Fruit fly (Drosophila melanogaster) ovary, adult (tissue): ENCODE results near the gene CG1246.

ENCODE experiments used
- CG17801 ChIP-seq: fragments of 200-800 bp; optimal IDR thresholded peaks from 2 replicates; lab custom pipeline; 2019; ENCODE audit warnings: missing biosample characterization, mild to moderate bottlenecking, missing genetic modification characterization, moderate library complexity; ENCODE audit not compliant: partially characterized antibody

Gene CG1246

DNA sequence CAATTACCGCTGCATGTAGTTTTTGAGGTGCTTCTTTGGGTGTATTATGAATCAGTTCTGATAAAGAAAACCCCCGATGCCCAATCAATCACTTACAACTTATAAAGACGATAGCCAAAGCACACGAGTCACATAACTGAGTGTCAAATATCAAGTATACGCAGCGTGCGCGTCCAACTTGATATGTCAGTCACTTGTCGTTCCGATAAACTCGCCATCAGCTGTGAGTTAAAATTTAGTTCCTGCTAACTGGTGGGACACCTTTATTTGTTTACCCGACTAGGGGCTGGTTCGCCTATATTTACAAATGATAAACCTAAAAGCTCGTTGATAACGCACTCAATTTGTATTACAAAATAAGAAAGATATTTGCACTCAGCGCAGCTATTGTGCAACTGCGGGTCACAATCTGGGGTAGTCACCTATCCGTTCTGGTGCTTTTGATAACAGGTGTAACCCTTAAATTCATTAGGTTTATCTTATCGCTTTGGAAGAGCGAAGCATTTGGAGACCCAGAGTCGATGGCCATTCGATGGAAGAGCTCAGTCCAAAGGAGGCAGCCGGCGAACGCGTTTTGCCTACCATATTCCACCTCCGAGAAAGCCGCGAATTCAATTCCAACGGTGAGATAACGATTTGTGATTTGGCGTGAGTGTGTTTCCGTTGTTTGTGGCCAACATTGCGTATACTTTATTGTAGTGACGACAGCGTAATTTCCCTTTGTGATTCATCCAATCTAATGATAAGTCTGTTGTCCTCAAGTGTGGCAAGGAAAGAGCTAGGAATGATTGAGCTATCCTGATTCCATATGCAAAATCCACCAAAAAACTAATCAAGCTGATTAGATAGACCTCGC is at the start of gene CG1246:
CG1246 (plus strand) TSS at position 526 of the 856 bp plus-strand sequence.
- TF ChIP-seq CG17801 (GFP tag; lab: Kevin White, UChicago), result no peak

DNA sequence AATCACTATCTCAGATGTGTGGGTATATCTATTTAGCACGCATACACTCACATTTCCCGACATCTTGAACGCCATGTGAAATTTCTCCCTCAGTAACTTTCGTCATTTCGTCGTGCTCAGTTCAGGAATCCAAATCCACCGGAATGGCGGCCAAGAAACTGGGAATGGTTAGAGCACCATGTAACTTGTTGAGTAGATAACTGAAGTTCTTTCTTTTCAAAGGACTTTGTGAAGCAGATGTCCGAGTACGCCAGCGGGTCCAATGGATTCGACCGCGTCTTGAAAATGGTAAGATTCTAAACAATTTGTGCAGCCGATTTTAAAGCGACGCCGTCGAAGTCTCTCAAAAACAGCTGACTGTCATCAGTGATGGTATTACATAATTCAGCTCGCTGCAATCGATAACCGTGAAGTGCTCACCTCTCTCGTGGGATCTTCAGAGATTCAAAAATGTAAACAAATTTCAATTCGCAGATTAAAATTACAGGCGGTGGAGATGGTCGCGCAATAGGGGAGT is 48.6 kb upstream of the CG1246 start, which contains the start of the genes CG16985 and CG12182:
CG16985 (plus strand) TSS at position 84 of the 517 bp plus-strand sequence.
CG12182 (minus strand) TSS at position 366 of the 517 bp plus-strand sequence.
- peak; percentile 15 for TF ChIP-seq CG17801 (GFP tag; lab: Kevin White, UChicago)

DNA sequence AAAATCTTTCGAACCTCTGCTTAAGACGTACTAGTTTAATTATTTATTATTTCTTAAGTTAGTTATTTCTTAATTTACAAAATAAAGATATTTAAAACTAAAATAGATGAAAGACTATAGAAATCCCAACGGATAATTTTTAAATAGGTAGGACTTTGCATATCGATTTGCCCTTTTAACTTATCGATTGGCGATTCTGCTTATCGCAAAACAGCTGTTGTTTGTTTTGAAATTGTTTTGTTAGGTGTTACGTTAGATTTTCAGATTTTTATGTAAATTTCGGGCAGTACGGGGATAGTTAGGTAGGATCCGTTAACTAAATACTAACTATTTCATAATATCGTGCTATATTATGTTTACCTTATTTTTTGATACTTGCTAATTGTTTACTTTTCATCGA is 47.7 kb upstream of the CG1246 start, which contains the start of gene CG16986:
CG16986 (plus strand) TSS at position 188 of the 400 bp plus-strand sequence.
- no peak for TF ChIP-seq CG17801 (GFP tag; lab: Kevin White, UChicago)

DNA sequence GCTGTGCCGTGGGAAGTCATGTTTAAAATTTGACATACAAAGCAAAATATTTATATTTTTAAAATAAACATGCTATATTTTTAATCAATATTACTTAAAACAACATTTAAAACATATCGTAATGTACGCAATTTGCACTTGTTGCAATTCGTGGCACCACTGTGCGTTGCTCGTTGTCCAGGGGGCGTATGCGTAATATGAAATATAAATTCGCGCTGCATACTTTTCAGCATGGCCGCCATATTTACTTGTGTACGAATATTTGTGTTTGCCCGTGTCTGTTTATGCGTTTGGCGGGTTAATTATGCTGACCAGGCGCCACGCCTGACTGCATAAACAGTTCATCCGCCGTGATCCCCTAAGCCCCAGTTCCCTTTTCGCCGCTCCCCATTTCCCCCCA is 39.0 kb upstream of the CG1246 start:
- TF ChIP-seq CG17801 (GFP tag; lab: Kevin White, UChicago), result no peak

DNA sequence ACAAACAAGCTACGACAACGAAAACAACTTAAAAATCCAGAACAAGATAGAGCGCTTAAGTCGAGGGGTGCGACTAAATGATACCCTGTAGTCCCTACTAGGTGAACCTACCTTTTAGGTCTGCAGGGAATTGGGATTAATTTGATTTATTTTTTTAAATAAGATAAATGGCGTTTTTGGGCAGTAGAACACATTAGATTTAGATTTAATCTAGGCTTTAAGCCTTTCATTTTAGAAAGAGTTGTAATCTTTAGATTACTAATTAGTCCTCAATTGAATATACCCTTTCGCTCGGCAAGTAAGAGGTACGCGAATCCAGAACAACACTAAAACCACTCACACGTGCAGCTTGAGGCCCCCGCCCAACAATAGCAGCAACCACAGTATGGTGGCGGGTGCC is 33.6 kb upstream of the CG1246 start:
- no peak for TF ChIP-seq CG17801 (GFP tag; lab: Kevin White, UChicago)

DNA sequence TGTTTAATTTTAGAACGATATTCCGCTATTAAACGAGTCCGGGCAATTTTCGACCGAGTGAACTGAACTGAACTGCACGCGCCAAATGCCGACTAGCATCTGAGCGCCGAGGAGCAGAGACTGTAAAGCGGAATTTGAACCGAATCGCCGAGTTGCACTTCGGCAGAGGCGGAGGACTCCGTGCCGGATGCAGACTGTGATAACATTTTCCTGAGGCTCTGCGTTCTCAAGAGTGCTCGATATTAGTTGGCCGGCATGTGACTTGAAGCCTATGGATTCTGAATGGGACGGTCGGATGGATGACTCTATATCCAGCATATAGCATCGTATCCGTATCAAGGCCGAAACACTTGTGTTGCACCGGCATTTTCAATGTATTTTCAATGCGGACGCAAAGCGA is 17.9 kb upstream of the CG1246 start, which contains the start of gene Pxn:
Pxn (minus strand) TSS at position 101 of the 400 bp plus-strand sequence.
- no peak for TF ChIP-seq CG17801 (GFP tag; lab: Kevin White, UChicago)

DNA sequence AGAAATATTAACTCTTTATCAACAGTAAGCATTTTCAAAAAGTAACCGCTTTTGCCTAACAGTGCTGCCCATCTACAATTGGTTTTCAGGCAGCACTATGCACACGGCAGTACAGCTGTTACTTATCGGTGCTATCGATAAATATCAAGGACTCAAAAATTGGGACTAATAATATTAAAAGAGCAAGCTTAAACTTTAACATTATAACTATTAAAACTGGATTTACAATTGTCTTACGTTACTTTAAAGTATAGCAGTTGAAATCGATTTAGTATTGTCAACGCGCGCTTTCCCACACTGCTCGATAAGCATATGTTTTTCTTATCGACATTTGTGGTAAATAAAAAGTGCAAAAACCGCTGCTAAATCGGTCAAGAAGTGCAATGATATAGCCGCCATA is 16.4 kb upstream of the CG1246 start, which contains the start of the genes CG42245 and MEP-1:
CG42245 (plus strand) TSS at position 310 of the 400 bp plus-strand sequence.
MEP-1 (plus strand) TSS at position 310 of the 400 bp plus-strand sequence.
- TF ChIP-seq CG17801 (GFP tag; lab: Kevin White, UChicago), result peak; percentile 71

DNA sequence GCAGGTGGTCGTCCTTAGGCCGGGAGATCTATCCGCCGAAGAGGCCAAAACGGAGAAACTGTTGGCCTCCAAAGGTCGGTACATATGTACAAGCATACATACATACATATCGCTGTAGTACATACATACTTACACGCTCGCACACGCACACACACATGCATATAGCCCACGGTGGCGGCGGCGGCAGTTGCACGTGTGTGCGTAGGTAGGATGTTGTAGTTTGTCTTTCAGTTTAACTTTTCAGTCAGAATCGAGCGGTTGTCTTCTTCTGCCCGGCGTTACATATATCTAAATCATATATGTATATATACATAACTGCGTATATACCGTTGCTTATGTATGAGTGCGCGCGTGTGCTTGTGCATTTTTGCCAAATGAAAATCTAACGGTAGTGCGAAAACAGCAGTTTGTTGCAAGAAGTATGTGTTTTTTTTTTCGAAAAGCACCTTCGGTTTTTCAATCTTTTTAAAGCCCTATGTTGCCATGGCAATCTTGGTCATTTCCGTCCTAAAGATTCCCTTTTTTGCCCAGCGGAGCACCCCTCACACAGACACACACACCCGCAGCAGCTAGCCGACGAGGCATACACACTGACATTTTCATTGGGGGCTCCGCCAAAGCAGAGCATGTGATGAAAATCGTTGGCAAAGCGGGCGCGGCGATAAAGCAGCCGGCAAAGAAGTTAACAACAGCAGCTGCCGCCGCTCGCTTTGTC is 15.6 kb upstream of the CG1246 start:
- TF ChIP-seq CG17801 (GFP tag; lab: Kevin White, UChicago), result no peak

DNA sequence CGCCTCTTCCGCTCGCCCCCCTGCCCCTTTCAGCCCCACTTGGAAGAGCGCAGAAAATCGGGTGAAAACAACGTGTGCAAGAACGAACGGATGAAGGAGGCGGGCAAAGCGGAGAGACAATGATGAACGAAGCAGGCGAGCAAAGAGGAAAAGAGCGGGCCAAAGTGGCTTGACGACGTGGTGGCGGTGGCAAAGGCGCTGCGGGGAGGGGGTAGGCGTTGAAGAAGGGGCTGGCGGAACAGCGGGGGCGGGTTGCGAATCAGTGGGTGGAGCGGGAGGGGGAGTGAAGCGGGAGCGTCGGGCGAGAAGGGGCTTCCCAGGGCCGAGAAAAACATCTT is 15.1 kb upstream of the CG1246 start:
- peak; percentile 14 for TF ChIP-seq CG17801 (GFP tag; lab: Kevin White, UChicago)

DNA sequence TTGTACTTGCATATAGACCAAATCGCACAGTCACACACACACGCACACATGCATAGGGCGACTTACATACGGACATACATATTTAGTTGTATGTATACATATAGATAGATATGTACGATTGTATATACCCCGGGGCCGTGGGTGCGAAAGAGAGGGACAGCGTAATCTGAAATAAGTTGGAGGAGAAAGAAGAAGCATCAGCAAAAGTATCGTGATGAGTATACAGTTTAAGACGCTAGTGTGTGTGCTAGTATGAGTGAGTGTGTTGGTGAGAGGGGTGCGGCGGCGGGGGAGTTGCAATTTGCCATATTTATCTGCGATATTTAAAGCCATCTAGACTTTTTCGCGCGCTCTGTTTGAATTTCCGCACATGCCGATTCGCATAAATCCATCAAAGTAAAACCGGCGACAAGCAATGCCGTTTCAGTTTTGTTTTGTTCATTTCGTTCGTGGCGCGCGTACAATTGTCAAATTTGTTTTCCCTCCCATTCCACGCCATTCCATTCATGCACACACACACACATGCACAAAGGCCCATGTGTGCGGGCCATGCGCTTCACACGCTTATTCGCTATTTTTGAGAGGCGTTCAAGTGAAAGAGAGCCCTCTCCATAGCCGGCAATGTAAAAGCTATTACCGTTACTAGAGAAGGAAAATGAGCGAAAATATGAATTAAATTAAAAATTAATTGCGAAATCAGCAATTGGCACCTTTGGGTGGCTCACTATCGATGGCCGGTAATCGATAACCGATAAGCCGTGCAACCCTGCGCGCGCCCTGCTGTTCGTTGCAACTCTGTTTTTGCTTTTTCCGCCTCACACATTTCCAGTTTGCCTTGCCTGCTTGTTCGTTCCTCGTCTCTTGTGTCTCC is 12.7 kb upstream of the CG1246 start:
- peak; percentile 88 for TF ChIP-seq CG17801 (GFP tag; lab: Kevin White, UChicago)

DNA sequence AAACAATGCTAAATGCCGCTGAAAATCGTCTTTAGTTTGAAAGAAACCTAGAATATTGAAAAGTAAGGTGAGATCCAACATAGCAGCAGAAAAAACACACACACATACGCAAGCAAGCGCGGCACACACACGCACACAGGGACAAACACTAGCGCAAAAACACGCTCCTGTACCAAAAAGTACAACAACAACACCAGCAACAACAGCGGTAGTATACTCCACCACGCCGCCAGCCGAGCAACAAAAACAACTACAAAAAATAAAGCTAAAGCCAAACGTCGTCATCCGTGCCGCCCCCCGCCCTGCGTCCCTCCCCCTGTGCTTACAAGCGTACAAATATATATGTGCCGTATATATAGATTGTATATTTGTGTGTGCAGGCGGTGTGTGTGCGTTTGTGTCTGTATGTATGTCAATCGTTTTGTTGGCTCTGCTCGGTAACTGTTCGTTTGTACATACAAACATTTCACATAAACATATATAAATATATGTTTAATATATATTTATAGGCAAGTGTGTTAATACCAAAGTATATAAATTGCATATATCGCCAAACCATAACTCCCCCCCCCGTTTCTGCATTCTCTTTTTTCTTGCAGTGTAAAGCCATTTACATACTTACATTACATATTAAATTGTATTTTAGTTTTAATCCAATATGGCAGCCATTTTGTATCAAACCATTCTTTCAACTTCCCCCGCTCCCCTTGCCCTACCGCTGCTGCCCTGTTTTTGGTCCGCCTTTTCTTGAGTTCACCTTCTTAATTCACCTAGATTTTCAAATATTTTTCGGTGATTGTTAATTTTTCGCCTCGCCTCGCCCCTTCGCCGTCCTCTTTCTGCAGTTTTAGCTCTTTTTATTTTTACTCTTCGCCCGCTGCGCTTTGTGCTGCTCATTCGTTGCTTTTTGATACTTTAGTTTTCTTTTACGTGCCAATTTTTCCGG is 11.6 kb upstream of the CG1246 start:
- TF ChIP-seq CG17801 (GFP tag; lab: Kevin White, UChicago), result peak; percentile 36

DNA sequence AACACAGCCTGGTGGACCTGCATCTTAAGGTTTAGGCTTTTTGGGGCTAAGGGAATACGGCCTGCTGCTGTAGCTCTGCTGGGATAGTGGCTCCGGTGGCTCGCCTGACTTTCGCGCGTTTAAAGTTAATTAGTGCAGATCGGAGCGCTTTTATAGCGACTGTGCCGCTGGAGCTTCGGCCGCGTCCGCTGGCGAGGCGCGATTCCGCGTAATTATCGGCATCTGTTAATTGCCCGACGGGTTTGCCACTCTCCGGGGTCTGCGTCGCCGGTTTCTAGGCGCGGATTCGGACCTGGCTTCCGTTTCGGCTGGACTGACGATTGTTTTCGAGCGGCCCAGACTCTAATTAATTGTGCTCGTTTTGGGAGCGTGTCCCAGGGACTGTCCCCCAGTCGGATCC is 4.5 kb upstream of the CG1246 start, which contains the start of gene CG14949:
CG14949 (minus strand) TSS at position 101 of the 400 bp plus-strand sequence.
- no peak for TF ChIP-seq CG17801 (GFP tag; lab: Kevin White, UChicago)

DNA sequence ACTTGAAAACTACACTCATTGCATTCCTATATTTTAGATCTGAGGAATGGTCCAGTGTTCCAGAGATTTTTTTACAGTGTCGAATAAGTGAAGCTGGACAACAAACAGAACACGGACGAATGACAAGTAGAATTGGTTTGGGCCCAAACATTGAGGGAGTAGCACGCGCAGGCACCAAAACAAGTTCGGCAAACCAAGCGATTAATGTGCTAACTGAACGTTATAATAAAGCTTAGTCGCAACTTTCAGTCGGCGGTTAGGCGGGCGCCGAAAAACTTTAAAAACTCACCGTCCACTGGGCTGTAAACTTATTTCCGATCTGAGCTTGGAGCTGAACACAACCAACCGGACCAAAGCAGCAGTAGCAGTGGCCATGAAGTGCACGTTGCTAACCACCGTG is 2.8 kb upstream of the CG1246 start, which contains the start of gene CG1143:
CG1143 (plus strand) TSS at position 301 of the 400 bp plus-strand sequence.
- no peak for TF ChIP-seq CG17801 (GFP tag; lab: Kevin White, UChicago)
